Fruit fly (Drosophila melanogaster) Kc167 (cell line): Measurements from ENCODE around the gene CG6878.

ENCODE experiments used
- Sin3A ChIP-seq: fragments of >200 bp; optimal IDR thresholded peaks from 2 replicates; lab custom pipeline; 2018; ENCODE audit warnings: missing external identifiers
- h ChIP-seq: fragments of >200 bp; optimal IDR thresholded peaks from 3 replicates; lab custom pipeline; 2018; ENCODE audit warnings: missing external identifiers
- insv ChIP-seq: fragments of >200 bp; optimal IDR thresholded peaks from 3 replicates; lab custom pipeline; 2018; ENCODE audit warnings: missing external identifiers
- psq ChIP-seq: fragments of >200 bp; optimal IDR thresholded peaks from 2 replicates; lab custom pipeline; 2017; ENCODE audit warnings: missing external identifiers
- ttk ChIP-seq: sonication (Bioruptor generic); optimal IDR thresholded peaks from 2 replicates; lab custom pipeline; 2017; ENCODE audit warnings: missing external identifiers

- no peak for TF ChIP-seq insv
- no peak for TF ChIP-seq psq (lab: Kevin White, UChicago)
- TF ChIP-seq Sin3A (lab: Kevin White, UChicago), result no peak
- TF ChIP-seq h (lab: Kevin White, UChicago), result no peak
- TF ChIP-seq ttk (lab: Kevin White, UChicago), result no peak
Measured at dm6 chr3L:15187782-15188181, 26.2 kb downstream of the CG6878 start.
